Worm (Caenorhabditis elegans) whole organism, L4 larva: ENCODE data around the gene nlp-5.
A peak's percentile ranks its signal among the peaks of the same experiment; 100 is the strongest.

Experiments used
- F10B5.3 ChIP-seq: sonication (generic microtip); optimal IDR thresholded peaks from 2 replicates; lab custom pipeline; 2016; ENCODE audit warnings: mild to moderate bottlenecking, missing genetic modification characterization, missing compliant biosample characterization
- F44E2.7 ChIP-seq: fragments of 200-800 bp; sonication (Bioruptor generic); IDR thresholded peaks from 2 replicates; pipeline ENCODE4 v2.1.2; 2022; ENCODE audit warnings: missing genetic modification characterization, missing compliant biosample characterization
- T20F7.1 ChIP-seq: fragments of 200-800 bp; sonication (Bioruptor generic); optimal IDR thresholded peaks from 2 replicates; lab custom pipeline; 2018; ENCODE audit warnings: mild to moderate bottlenecking, missing genetic modification characterization, missing compliant biosample characterization
- Y75B8A.6 ChIP-seq: fragments of 200-800 bp; sonication (Bioruptor generic); IDR thresholded peaks from 2 replicates; pipeline ENCODE4 v1.3.6; 2022; ENCODE audit warnings: missing genetic modification reagents, missing genetic modification characterization, missing compliant biosample characterization
- aly-2 ChIP-seq: sonication (generic microtip); optimal IDR thresholded peaks from 2 replicates; lab custom pipeline; 2018; ENCODE audit warnings: missing biosample characterization, missing genetic modification characterization
- attf-4 ChIP-seq: sonication (generic microtip); optimal IDR thresholded peaks from 3 replicates; lab custom pipeline; 2017; ENCODE audit warnings: missing biosample characterization, missing genetic modification characterization
- ceh-28 ChIP-seq: fragments of 150-350 bp; optimal IDR thresholded peaks from 2 replicates; lab custom pipeline; 2014; ENCODE audit warnings: missing biosample characterization, missing genetic modification reagents, missing genetic modification characterization
- ceh-32 ChIP-seq: sonication (generic microtip); optimal IDR thresholded peaks from 2 replicates; lab custom pipeline; 2016; ENCODE audit warnings: mild to moderate bottlenecking, missing genetic modification characterization, missing compliant biosample characterization; ENCODE audit not compliant: poor library complexity
- ceh-44 ChIP-seq: fragments of 200-800 bp; sonication (Bioruptor generic); IDR thresholded peaks from 2 replicates; pipeline ENCODE4 v1.3.6; 2022; ENCODE audit warnings: missing genetic modification reagents, missing genetic modification characterization, missing compliant biosample characterization
- ctbp-1 ChIP-seq: fragments of 200-800 bp; sonication (Bioruptor generic); IDR thresholded peaks from 2 replicates; pipeline ENCODE4 v1.3.6; 2022; ENCODE audit warnings: missing genetic modification reagents, missing genetic modification characterization, missing compliant biosample characterization
- daf-16 ChIP-seq, 3 experiments: sonication (generic microtip); optimal IDR thresholded peaks; 2 replicates each; lab custom pipeline; 2016 to 2017; ENCODE audit warnings: missing genetic modification characterization in 3 of 3, missing genetic modification reagents in 3 of 3, mild to moderate bottlenecking in 2 of 3, missing compliant biosample characterization in 2 of 3, missing biosample characterization in 1 of 3, moderate library complexity in 1 of 3
- daf-19 ChIP-seq: fragments of 200-800 bp; sonication (Bioruptor generic); conservative IDR thresholded peaks from 2 replicates; pipeline ENCODE4 v1.3.6; 2022; ENCODE audit warnings: missing genetic modification characterization, missing compliant biosample characterization
- duxl-1 ChIP-seq: sonication (generic microtip); optimal IDR thresholded peaks from 2 replicates; lab custom pipeline; 2016; ENCODE audit warnings: mild to moderate bottlenecking, missing genetic modification characterization, moderate library complexity, missing compliant biosample characterization; ENCODE audit not compliant: poor library complexity
- dve-1 ChIP-seq: sonication (generic microtip); optimal IDR thresholded peaks from 2 replicates; lab custom pipeline; 2017; ENCODE audit warnings: antibody characterized with exemption, mild to moderate bottlenecking, missing genetic modification characterization, missing compliant biosample characterization; ENCODE audit not compliant: insufficient read depth
- gei-8 ChIP-seq: fragments of 200-800 bp; sonication (Bioruptor generic); optimal IDR thresholded peaks from 2 replicates; lab custom pipeline; 2018; ENCODE audit warnings: mild to moderate bottlenecking, missing genetic modification characterization, missing compliant biosample characterization
- hlh-30 ChIP-seq: sonication (generic microtip); optimal IDR thresholded peaks from 2 replicates; lab custom pipeline; 2017; ENCODE audit warnings: antibody characterized with exemption, mild to moderate bottlenecking, missing genetic modification characterization, missing compliant biosample characterization; ENCODE audit not compliant: insufficient read depth
- lin-1 ChIP-seq: fragments of 200-800 bp; sonication (Bioruptor generic); IDR thresholded peaks from 2 replicates; pipeline ENCODE4 v1.3.6; 2022; ENCODE audit warnings: missing genetic modification reagents, missing genetic modification characterization, missing compliant biosample characterization
- lin-29 ChIP-seq: fragments of 200-800 bp; sonication (Bioruptor generic); IDR thresholded peaks from 2 replicates; pipeline ENCODE4 v1.3.6; 2022; ENCODE audit warnings: missing genetic modification reagents, missing genetic modification characterization, missing compliant biosample characterization
- lsy-2 ChIP-seq, 2 experiments: fragments of 150-350 bp in 1 of 2; sonication (generic microtip) in 1 of 2; optimal IDR thresholded peaks; 2 replicates each; lab custom pipeline; 2014 to 2017; ENCODE audit warnings: missing biosample characterization in 2 of 2, missing genetic modification characterization in 2 of 2
- madf-5 ChIP-seq, 2 experiments: fragments of 200-800 bp; sonication (Bioruptor generic); IDR thresholded peaks; 2 replicates each; pipeline ENCODE4 v1.3.6; 2022; ENCODE audit warnings: missing compliant biosample characterization in 2 of 2, missing genetic modification characterization in 2 of 2
- mdl-1 ChIP-seq, 2 experiments: fragments of 150-350 bp in 1 of 2; sonication (generic microtip) in 1 of 2; optimal IDR thresholded peaks; 2 replicates each; lab custom pipeline; 2014 to 2017; ENCODE audit warnings: missing biosample characterization in 2 of 2, missing genetic modification characterization in 2 of 2
- mdt-29 ChIP-seq: fragments of 200-800 bp; sonication (Bioruptor generic); IDR thresholded peaks from 2 replicates; pipeline ENCODE4 v1.3.6; 2022; ENCODE audit warnings: missing genetic modification reagents, missing genetic modification characterization, missing compliant biosample characterization
- mes-2 ChIP-seq: sonication (generic microtip); optimal IDR thresholded peaks from 2 replicates; lab custom pipeline; 2016; ENCODE audit warnings: missing genotype, mild to moderate bottlenecking, missing genetic modification characterization, missing compliant biosample characterization; ENCODE audit not compliant: poor library complexity, severe bottlenecking
- mxl-2 ChIP-seq: fragments of 200-800 bp; sonication (Bioruptor generic); conservative IDR thresholded peaks from 2 replicates; pipeline ENCODE4 v1.3.6; 2022; ENCODE audit warnings: missing genetic modification reagents, missing genetic modification characterization, missing compliant biosample characterization
- mxl-3 ChIP-seq: fragments of 200-800 bp; sonication (Bioruptor generic); optimal IDR thresholded peaks from 2 replicates; lab custom pipeline; 2018; ENCODE audit warnings: mild to moderate bottlenecking, missing genetic modification characterization, missing compliant biosample characterization
- nhr-10 ChIP-seq: fragments of 150-350 bp; optimal IDR thresholded peaks from 2 replicates; lab custom pipeline; 2014; ENCODE audit warnings: missing biosample characterization, missing genetic modification characterization
- nhr-25 ChIP-seq: sonication (generic microtip); optimal IDR thresholded peaks from 2 replicates; lab custom pipeline; 2017; ENCODE audit warnings: missing genetic modification characterization, mild to moderate bottlenecking, missing compliant biosample characterization, antibody characterized with exemption, moderate library complexity, borderline replicate concordance; ENCODE audit not compliant: insufficient read depth
- nhr-41 ChIP-seq: fragments of 200-800 bp; sonication (Bioruptor generic); IDR thresholded peaks from 2 replicates; pipeline ENCODE4 v1.3.6; 2022; ENCODE audit warnings: missing genetic modification reagents, missing genetic modification characterization, missing compliant biosample characterization
- nhr-48 ChIP-seq: sonication (generic microtip); optimal IDR thresholded peaks from 2 replicates; lab custom pipeline; 2016; ENCODE audit warnings: mild to moderate bottlenecking, missing genetic modification characterization, missing compliant biosample characterization
- nhr-6 ChIP-seq: fragments of 150-350 bp; optimal IDR thresholded peaks from 2 replicates; lab custom pipeline; 2014; ENCODE audit warnings: missing biosample characterization, missing genetic modification characterization
- nhr-77 ChIP-seq: fragments of 150-350 bp; optimal IDR thresholded peaks from 2 replicates; lab custom pipeline; 2014; ENCODE audit warnings: missing biosample characterization, missing genetic modification characterization
- pqm-1 ChIP-seq: sonication (generic microtip); optimal IDR thresholded peaks from 2 replicates; lab custom pipeline; 2017; ENCODE audit warnings: missing biosample characterization, missing genetic modification characterization
- sdz-12 ChIP-seq: fragments of 200-800 bp; sonication (Bioruptor generic); optimal IDR thresholded peaks from 2 replicates; lab custom pipeline; 2018; ENCODE audit warnings: mild to moderate bottlenecking, missing genetic modification characterization, missing compliant biosample characterization
- set-16 ChIP-seq: fragments of 200-800 bp; sonication (Bioruptor generic); IDR thresholded peaks from 2 replicates; pipeline ENCODE4 v1.3.6; 2022; ENCODE audit warnings: missing genetic modification reagents, missing genetic modification characterization, missing compliant biosample characterization
- spr-3 ChIP-seq: fragments of 200-800 bp; sonication (Bioruptor generic); optimal IDR thresholded peaks from 2 replicates; lab custom pipeline; 2018; ENCODE audit warnings: mild to moderate bottlenecking, missing genetic modification characterization, missing compliant biosample characterization
- tra-1 ChIP-seq: fragments of 200-800 bp; sonication (Bioruptor generic); IDR thresholded peaks from 2 replicates; pipeline ENCODE4 v1.3.6; 2022; ENCODE audit warnings: missing genetic modification reagents, missing genetic modification characterization, missing compliant biosample characterization
- vab-7 ChIP-seq: fragments of 200-800 bp; sonication (Bioruptor generic); IDR thresholded peaks from 2 replicates; pipeline ENCODE4 v1.3.6; 2022; ENCODE audit warnings: missing genetic modification reagents, missing genetic modification characterization, missing compliant biosample characterization
- zfp-2 ChIP-seq: sonication (generic microtip); optimal IDR thresholded peaks from 2 replicates; lab custom pipeline; 2016; ENCODE audit warnings: mild to moderate bottlenecking, missing genetic modification characterization, missing compliant biosample characterization
- zfp-3 ChIP-seq: fragments of 200-800 bp; sonication (Bioruptor generic); conservative IDR thresholded peaks from 2 replicates; pipeline ENCODE4 v1.3.6; 2022; ENCODE audit warnings: missing genetic modification reagents, missing genetic modification characterization, missing compliant biosample characterization
- zip-11 ChIP-seq: fragments of 200-800 bp; sonication (Bioruptor generic); IDR thresholded peaks from 2 replicates; pipeline ENCODE4 v1.3.6; 2022; ENCODE audit warnings: missing genetic modification characterization, missing compliant biosample characterization
- zip-2 ChIP-seq: fragments of 150-350 bp; optimal IDR thresholded peaks from 2 replicates; lab custom pipeline; 2014; ENCODE audit warnings: missing biosample characterization, missing genetic modification characterization

Gene nlp-5

ce11 chrII:8226475-8226874 is 11.8 kb upstream of the nlp-5 start (continued):
- TF ChIP-seq mdl-1 (tag; optimal IDR thresholded peaks at IDR 0.05; lab: Kevin White, UChicago) (no peak), ceh-28 (no peak), zfp-2 (tag; lab: Kevin White, UChicago) (no peak), attf-4 (tag; lab: Kevin White, UChicago) (no peak), duxl-1 (tag; lab: Kevin White, UChicago) (no peak), zfp-3 (GFP tag; lab: Robert Waterston, UW) (no peak), lin-29 (GFP tag; lab: Robert Waterston, UW) (no peak), gei-8 (GFP tag; lab: Kevin White, UChicago) (no peak), nhr-41 (GFP tag; lab: Robert Waterston, UW) (no peak), lsy-2 (tag; optimal IDR thresholded peaks at IDR 0.05; lab: Kevin White, UChicago) (peak in 1 of 2 experiments; percentile 23)
- TF ChIP-seq, all 104 proteins: peak for 11

- TF ChIP-seq ctbp-1 (GFP tag; lab: Robert Waterston, UW) (no peak), ceh-44 (GFP tag; lab: Robert Waterston, UW) (no peak), duxl-1 (tag; lab: Kevin White, UChicago) (no peak)
These were observed 7.3 kb upstream of the nlp-5 start, which contains the start of gene M110.9 for ce11 chrII:8230976-8231375. Gene M110.9 (plus strand): TSS chrII:8231276.

- TF ChIP-seq gei-8 (GFP tag; lab: Kevin White, UChicago): no peak
- TF ChIP-seq daf-19 (GFP tag; lab: Robert Waterston, UW): no peak
- TF ChIP-seq lin-1: no peak
- no peak for TF ChIP-seq nhr-77 (tag; lab: Kevin White, UChicago)
- TF ChIP-seq F10B5.3: no peak
- TF ChIP-seq ceh-28: no peak
- TF ChIP-seq zfp-3 (GFP tag; lab: Robert Waterston, UW): no peak
- no peak for TF ChIP-seq hlh-30 (tag; lab: Kevin White, UChicago)
- no peak for TF ChIP-seq F44E2.7 (GFP tag; lab: Robert Waterston, UW)
- no peak for TF ChIP-seq nhr-48 (tag; lab: Kevin White, UChicago)
- no peak for TF ChIP-seq spr-3 (GFP tag; lab: Kevin White, UChicago)
These were observed 5.8 kb upstream of the nlp-5 start, which contains the start of gene M110.7 for ce11 chrII:8232489-8232888. Gene M110.7 (plus strand): TSS chrII:8232789.

- TF ChIP-seq daf-16 (GFP tag; optimal IDR thresholded peaks at IDR 0.05; lab: Kevin White, UChicago) (no peak), daf-16 (tag; optimal IDR thresholded peaks at IDR 0.05; lab: Kevin White, UChicago) (no peak), aly-2 (no peak)
These were observed 8.2 kb downstream of the nlp-5 start, which contains the start of gene F35C11.3 for ce11 chrII:8246476-8246875. Gene F35C11.3 (plus strand): TSS chrII:8246776.

ce11 chrII:8248745-8249144 is 10.5 kb downstream of the nlp-5 start, which contains the start of the genes F35C11.2 and F35C11.4:
Gene F35C11.2 (minus strand): TSS chrII:8248834.
Gene F35C11.4 (plus strand): TSS chrII:8249004.
- TF ChIP-seq nhr-25 (tag; lab: Kevin White, UChicago) (no peak), mxl-3 (GFP tag; lab: Kevin White, UChicago) (no peak), duxl-1 (tag; lab: Kevin White, UChicago) (no peak), aly-2 (no peak), F44E2.7 (GFP tag; lab: Robert Waterston, UW) (no peak), mxl-2 (no peak), set-16 (GFP tag; lab: Robert Waterston, UW) (no peak), zip-11 (GFP tag; lab: Robert Waterston, UW) (no peak), vab-7 (GFP tag; lab: Robert Waterston, UW) (no peak), pqm-1 (peak; percentile 64), madf-5 (GFP tag; IDR thresholded peaks at IDR 0.05; lab: Robert Waterston, UW) (no peak), zip-2 (tag; lab: Kevin White, UChicago) (no peak), mdt-29 (GFP tag; lab: Robert Waterston, UW) (no peak), tra-1 (GFP tag; lab: Robert Waterston, UW) (0 out of 2 replicates have a peak, but pooled peaks have one; percentile 38), nhr-10 (tag; lab: Kevin White, UChicago) (no peak), Y75B8A.6 (GFP tag; lab: Robert Waterston, UW) (no peak), ceh-32 (tag; lab: Kevin White, UChicago) (no peak), mes-2 (tag; lab: Kevin White, UChicago) (no peak), sdz-12 (GFP tag; lab: Kevin White, UChicago) (no peak), T20F7.1 (GFP tag; lab: Kevin White, UChicago) (peak; percentile 16), nhr-6 (tag; lab: Kevin White, UChicago) (no peak), dve-1 (tag; lab: Kevin White, UChicago) (peak; percentile 79), mdl-1 (tag; optimal IDR thresholded peaks at IDR 0.05; lab: Kevin White, UChicago) (no peak)
